Fruit fly (Drosophila melanogaster) whole organism: Measurements from ENCODE around the gene mRpL16.

Source experiments
- EcR ChIP-seq, 2 experiments: fragments of >200 bp; optimal IDR thresholded peaks; 2 replicates each; lab custom pipeline; 2017; ENCODE audit warnings: missing biosample characterization in 2 of 2, missing genetic modification characterization in 2 of 2, missing genetic modification reagents in 2 of 2
- pan ChIP-seq: fragments of >200 bp; optimal IDR thresholded peaks from 2 replicates; lab custom pipeline; 2017
- psq ChIP-seq: fragments of >200 bp; optimal IDR thresholded peaks from 2 replicates; lab custom pipeline; 2017

dm6 chrX:1854873-1855272 lies 35.2 kb upstream of the mRpL16 start:
- no peak for TF ChIP-seq pan
- TF ChIP-seq psq (lab: Kevin White, UChicago): no peak
- TF ChIP-seq EcR (GFP tag; optimal IDR thresholded peaks at IDR 0.05; lab: Kevin White, UChicago): no peak
